Worm (Caenorhabditis elegans) whole organism, mixed stage, embryonic: ENCODE data around the gene mtg-1.

Experiments used
- nhr-76 ChIP-seq: sonication (generic microtip); optimal IDR thresholded peaks from 2 replicates; lab custom pipeline; 2017; ENCODE audit warnings: missing biosample characterization, missing genetic modification characterization
- pha-4 ChIP-seq: fragments of 150-350 bp; optimal IDR thresholded peaks from 2 replicates; lab custom pipeline; 2018; ENCODE audit warnings: missing biosample characterization, missing genetic modification reagents, missing genetic modification characterization
- zip-8 ChIP-seq: fragments of 150-350 bp; optimal IDR thresholded peaks from 2 replicates; lab custom pipeline; 2014; ENCODE audit warnings: missing biosample characterization, missing genetic modification characterization

DNA sequence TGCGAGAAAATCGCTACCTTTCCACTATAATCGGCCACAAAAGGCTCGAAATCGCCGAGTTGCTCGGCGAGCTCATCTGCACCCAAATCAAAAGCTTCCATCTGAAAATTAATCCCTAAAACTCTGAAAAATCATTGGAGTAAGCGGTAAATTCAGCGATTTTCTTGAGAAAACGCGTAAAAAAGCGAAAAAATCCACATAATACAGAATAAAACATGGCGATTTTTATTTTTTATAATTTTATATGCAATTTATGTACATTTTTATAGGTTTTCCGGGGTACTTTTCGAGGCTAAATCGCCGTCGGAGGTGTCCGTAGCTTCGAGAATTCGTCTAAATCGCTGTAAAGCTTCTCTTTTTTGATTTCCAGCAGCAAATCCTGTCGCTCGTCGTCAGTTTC, 38.3 kb upstream of the mtg-1 start, which contains the start of gene Y82E9BR.19:
- TF ChIP-seq zip-8 (tag; lab: Kevin White, UChicago): no peak
- TF ChIP-seq pha-4 (tag; lab: Kevin White, UChicago): no peak
- TF ChIP-seq nhr-76 (tag; lab: Kevin White, UChicago): no peak
